Fruit fly (Drosophila melanogaster) whole organism, wandering third instar larva: Measurements from ENCODE around the gene CG33500.
"Not testable (repeated sequence)": the region's sequence is repeated elsewhere in the genome, so short reads cannot be mapped to it uniquely, and the experiment has no call there.

Experiments used
- Abd-B ChIP-seq: fragments of >200 bp; optimal IDR thresholded peaks from 2 replicates; lab custom pipeline; 2017; ENCODE audit warnings: missing biosample characterization, missing genetic modification characterization
- CG32264 ChIP-seq: fragments of 200-800 bp; sonication (Bioruptor generic); optimal IDR thresholded peaks from 2 replicates; lab custom pipeline; 2016; ENCODE audit warnings: missing biosample characterization, missing genetic modification characterization
- Dif ChIP-seq: fragments of 200-275, 200-300 bp; sonication (Bioruptor generic); optimal IDR thresholded peaks from 2 replicates; lab custom pipeline; 2018; ENCODE audit warnings: missing biosample characterization, missing genetic modification characterization; ENCODE audit not compliant: partially characterized antibody
- Myc ChIP-seq: fragments of >200 bp; optimal IDR thresholded peaks from 2 replicates; lab custom pipeline; 2017
- dl ChIP-seq, 2 experiments: fragments of 175-275, 200-275 bp in 1 of 2; fragments of 200-275 bp in 1 of 2; sonication (Bioruptor generic); optimal IDR thresholded peaks; lab custom pipeline; 2018; ENCODE audit warnings: mild to moderate bottlenecking in 2 of 2, missing biosample characterization in 2 of 2, missing genetic modification characterization in 2 of 2, moderate library complexity in 2 of 2; ENCODE audit not compliant: partially characterized antibody in 2 of 2, insufficient read depth in 1 of 2
- dmrt93B ChIP-seq: fragments of 200-800 bp; sonication (Bioruptor generic); optimal IDR thresholded peaks from 2 replicates; lab custom pipeline; 2018; ENCODE audit warnings: missing biosample characterization, mild to moderate bottlenecking, missing genetic modification characterization
- dsf ChIP-seq: sonication (Bioruptor generic); optimal IDR thresholded peaks from 2 replicates; lab custom pipeline; 2016; ENCODE audit warnings: missing biosample characterization, missing genetic modification characterization, borderline replicate concordance
- fru ChIP-seq: fragments of 200-800 bp; sonication (Bioruptor generic); optimal IDR thresholded peaks from 3 replicates; lab custom pipeline; 2016; ENCODE audit warnings: missing biosample characterization, mild to moderate bottlenecking, missing genetic modification characterization
- h ChIP-seq: fragments of 200-800 bp; sonication (Bioruptor generic); optimal IDR thresholded peaks from 3 replicates; lab custom pipeline; 2016; ENCODE audit warnings: missing biosample characterization, mild to moderate bottlenecking, missing genetic modification characterization
- lola ChIP-seq: fragments of >200 bp; optimal IDR thresholded peaks from 2 replicates; lab custom pipeline; 2017; ENCODE audit warnings: missing biosample characterization, missing genetic modification characterization
- pan ChIP-seq: fragments of >200 bp; optimal IDR thresholded peaks from 2 replicates; lab custom pipeline; 2017
- psq ChIP-seq: fragments of 200-800 bp; sonication (Bioruptor generic); optimal IDR thresholded peaks from 3 replicates; lab custom pipeline; 2017; ENCODE audit warnings: missing biosample characterization, mild to moderate bottlenecking, missing genetic modification characterization, moderate library complexity

- TF ChIP-seq Myc (lab: Kevin White, UChicago); dsf (GFP tag; lab: Kevin White, UChicago); Dif (GFP tag; lab: Kevin White, UChicago); pan (lab: Kevin White, UChicago); lola (GFP tag; lab: Kevin White, UChicago); psq (GFP tag; lab: Kevin White, UChicago); h (GFP tag; lab: Kevin White, UChicago); fru (GFP tag; lab: Kevin White, UChicago); dl (GFP tag; optimal IDR thresholded peaks at IDR 0.05; lab: Kevin White, UChicago; ENCODE audit: insufficient read depth in 1 of 2, partially characterized antibody in 2 of 2); dmrt93B (GFP tag; lab: Kevin White, UChicago); CG32264 (GFP tag; lab: Kevin White, UChicago); Abd-B (GFP tag; lab: Kevin White, UChicago): not testable (repeated sequence)
These were observed 4.1 kb downstream of the CG33500 start for dm6 chr3L:11512375-11513096.
